Worm (Caenorhabditis elegans): ENCODE measurements around the gene F45E12.6.

ce11 chrII:7283063-7283462 is 30.9 kb downstream of the F45E12.6 start:
- TF ChIP-seq sem-4 (tag; optimal IDR thresholded peaks at IDR 0.05), result no peak
- TF ChIP-seq nhr-25 (tag; optimal IDR thresholded peaks at IDR 0.05), result no peak
- TF ChIP-seq nhr-237 (tag; optimal IDR thresholded peaks at IDR 0.05), result no peak
- no peak for TF ChIP-seq nhr-10 (tag; optimal IDR thresholded peaks at IDR 0.05)
- no peak for TF ChIP-seq peb-1 (tag; optimal IDR thresholded peaks at IDR 0.05)
- no peak for TF ChIP-seq unc-62 (GFP tag; optimal IDR thresholded peaks at IDR 0.05)
- TF ChIP-seq C34F6.9 (tag; optimal IDR thresholded peaks at IDR 0.05), result no peak
- TF ChIP-seq elt-1 (tag; optimal IDR thresholded peaks at IDR 0.05), result no peak
- no peak for TF ChIP-seq lsy-2 (tag; optimal IDR thresholded peaks at IDR 0.05)
- no peak for TF ChIP-seq ztf-11 (tag; optimal IDR thresholded peaks at IDR 0.05)
- TF ChIP-seq nhr-12 (tag; optimal IDR thresholded peaks at IDR 0.05), result no peak
- TF ChIP-seq lin-13 (GFP tag; optimal IDR thresholded peaks at IDR 0.05), result no peak

Data from whole organism, L2 larva.